Worm (Caenorhabditis elegans): Measurements from ENCODE around the gene srh-109.

DNA sequence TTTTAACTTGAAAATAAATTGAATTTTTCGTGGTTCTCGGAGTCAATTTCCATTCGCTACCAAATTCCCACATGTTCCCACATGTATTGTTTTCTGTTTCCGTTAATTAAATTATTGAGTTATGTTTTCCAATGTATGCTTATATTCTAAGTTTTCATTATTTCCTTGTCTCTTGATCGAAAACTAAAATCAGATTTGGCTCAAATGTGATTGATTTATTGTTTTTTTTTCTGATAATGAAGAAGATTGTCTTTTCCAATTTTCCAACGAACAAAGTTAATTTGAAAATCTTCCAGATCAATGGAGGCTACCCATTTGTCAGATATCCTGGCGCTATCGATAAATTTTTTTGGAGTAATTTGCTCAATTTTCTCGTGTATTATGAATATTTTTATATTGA, 46.5 kb downstream of the srh-109 start, which contains the start of gene srbc-25:
- no peak for TF ChIP-seq zag-1 (tag; optimal IDR thresholded peaks at IDR 0.05)
- TF ChIP-seq mef-2 (tag; optimal IDR thresholded peaks at IDR 0.05), result no peak
- TF ChIP-seq sox-4 (tag; optimal IDR thresholded peaks at IDR 0.05), result no peak
- no peak for TF ChIP-seq sup-37 (GFP tag; optimal IDR thresholded peaks at IDR 0.05)
- TF ChIP-seq nhr-28 (tag; optimal IDR thresholded peaks at IDR 0.05), result no peak
- no peak for TF ChIP-seq aha-1 (tag; optimal IDR thresholded peaks at IDR 0.05)
- TF ChIP-seq skn-1 (tag; optimal IDR thresholded peaks at IDR 0.05), result no peak
- no peak for TF ChIP-seq lin-39 (tag; optimal IDR thresholded peaks at IDR 0.05)
